Fruit fly (Drosophila melanogaster): Measurements from ENCODE around the gene CG15458.

The CG15458 gene

dm6 chrX:20423747-20424165, 9.8 kb upstream of the CG15458 start, which contains the start of the genes Pp4-19C and cactin (continued):
- TF ChIP-seq CG8478 (optimal IDR thresholded peaks at IDR 0.05) (no peak), Hr78 (GFP tag; optimal IDR thresholded peaks at IDR 0.05) (no peak), CG3281 (GFP tag; optimal IDR thresholded peaks at IDR 0.05) (no peak), MESR4 (GFP tag; optimal IDR thresholded peaks at IDR 0.05) (no peak), tup (GFP tag; optimal IDR thresholded peaks at IDR 0.05) (no peak), CG32772 (GFP tag; IDR thresholded peaks at IDR 0.05) (no peak), lmd (GFP tag; IDR thresholded peaks at IDR 0.05) (peak; percentile 19; the same call in 1 of the 2 replicates), sob (GFP tag; IDR thresholded peaks at IDR 0.05) (0 out of 2 replicates have a peak, but pooled peaks have one; percentile 25), NC2α (GFP tag; optimal IDR thresholded peaks at IDR 0.05) (no peak), hth (optimal IDR thresholded peaks at IDR 0.05) (no peak), CG3995 (GFP tag; optimal IDR thresholded peaks at IDR 0.05) (peak; percentile 60), CG7786 (GFP tag; optimal IDR thresholded peaks at IDR 0.05) (peak; percentile 29), CG6689 (GFP tag; IDR thresholded peaks at IDR 0.05) (no peak), CG1647 (GFP tag; optimal IDR thresholded peaks at IDR 0.05) (no peak), gce (GFP tag; IDR thresholded peaks at IDR 0.05) (no peak), CG13624 (GFP tag; optimal IDR thresholded peaks at IDR 0.05) (peak; percentile 24), Six4 (GFP tag; optimal IDR thresholded peaks at IDR 0.05) (no peak), CG18764 (GFP tag; optimal IDR thresholded peaks at IDR 0.05) (no peak), CG8281 (tag; optimal IDR thresholded peaks at IDR 0.05) (no peak), CG17568 (GFP tag; optimal IDR thresholded peaks at IDR 0.05) (no peak), Jarid2 (GFP tag; optimal IDR thresholded peaks at IDR 0.05) (no peak), Ptx1 (GFP tag; IDR thresholded peaks at IDR 0.05) (peak; percentile 31; the same call in 1 of the 2 replicates), trh (GFP tag; optimal IDR thresholded peaks at IDR 0.05) (no peak), mld (GFP tag; IDR thresholded peaks at IDR 0.05; ENCODE audit: partially characterized antibody) (peak; percentile 71; the same call in 1 of the 3 replicates), Oli (tag; optimal IDR thresholded peaks at IDR 0.05) (no peak), CG30020 (tag; optimal IDR thresholded peaks at IDR 0.05) (peak; percentile 69), CG2120 (GFP tag; optimal IDR thresholded peaks at IDR 0.05) (peak; percentile 48), CG6175 (GFP tag; IDR thresholded peaks at IDR 0.05) (no peak), CG6765 (GFP tag; optimal IDR thresholded peaks at IDR 0.05) (no peak), CG33557 (GFP tag; optimal IDR thresholded peaks at IDR 0.05) (no peak), ci (GFP tag; IDR thresholded peaks at IDR 0.05) (no peak)

dm6 chrX:20423158-20423557, 9.2 kb upstream of the CG15458 start:
- TF ChIP-seq Oaz (GFP tag; IDR thresholded peaks at IDR 0.05) = no peak
- TF ChIP-seq D19A (tag; optimal IDR thresholded peaks at IDR 0.05) = peak; percentile 55
- peak; percentile 72 for TF ChIP-seq D19B (GFP tag; optimal IDR thresholded peaks at IDR 0.05)
- TF ChIP-seq CG18011 (GFP tag; optimal IDR thresholded peaks at IDR 0.05) = no peak

dm6 chrX:20419313-20419712, 5.3 kb upstream of the CG15458 start, which contains the start of gene Obp19d:
Gene Obp19d (plus strand): TSS chrX:20419613.
- no peak for TF ChIP-seq Hand (GFP tag; optimal IDR thresholded peaks at IDR 0.05)
- TF ChIP-seq fru (optimal IDR thresholded peaks at IDR 0.05) = no peak
- no peak for TF ChIP-seq sob (GFP tag; IDR thresholded peaks at IDR 0.05)
- TF ChIP-seq CG2199 (GFP tag; IDR thresholded peaks at IDR 0.05) = no peak
- no peak for TF ChIP-seq CG33557 (GFP tag; optimal IDR thresholded peaks at IDR 0.05)
- no peak for TF ChIP-seq sr (GFP tag; IDR thresholded peaks at IDR 0.05)
- TF ChIP-seq NfI (GFP tag; optimal IDR thresholded peaks at IDR 0.05) = no peak
- no peak for TF ChIP-seq Atf-2 (GFP tag; optimal IDR thresholded peaks at IDR 0.05)
- no peak for TF ChIP-seq tgo (GFP tag; IDR thresholded peaks at IDR 0.05)
- TF ChIP-seq hth (optimal IDR thresholded peaks at IDR 0.05) = no peak
- TF ChIP-seq CG31365 (tag; optimal IDR thresholded peaks at IDR 0.05) = no peak
- no peak for TF ChIP-seq yki (optimal IDR thresholded peaks at IDR 0.05)
- no peak for TF ChIP-seq Nf-YB (GFP tag; optimal IDR thresholded peaks at IDR 0.05)

Data from whole organism, embryonic.